Worm (Caenorhabditis elegans): ENCODE measurements around the gene T20D4.3.

DNA sequence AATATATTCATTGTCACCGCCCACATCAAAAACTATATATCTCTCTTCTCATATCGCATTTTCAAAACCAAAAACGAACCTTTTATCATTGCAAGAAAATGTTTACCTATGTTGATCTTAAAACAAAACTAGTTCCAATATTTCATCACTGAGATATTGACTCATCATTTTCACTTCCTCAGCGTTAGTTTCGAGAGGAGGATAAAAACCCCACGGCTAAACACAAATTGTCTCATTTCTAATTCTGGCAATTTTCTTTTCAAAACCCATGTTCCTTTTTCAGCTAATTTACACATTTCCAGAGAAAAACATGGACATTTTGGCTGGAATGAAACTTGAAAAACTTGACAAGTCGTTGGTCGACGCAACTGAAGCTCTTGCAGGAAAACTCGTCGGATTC, 9.4 kb upstream of the T20D4.3 start, which contains the start of gene T20D4.7:
- TF ChIP-seq him-1 (tag; optimal IDR thresholded peaks at IDR 0.05): no peak
- TF ChIP-seq W03F9.2 (tag; optimal IDR thresholded peaks at IDR 0.05): no peak
